Fruit fly (Drosophila melanogaster): ENCODE data around the gene mtSSB.

The mtSSB gene

dm6 chr3R:16214474-16215318, 9.6 kb upstream of the mtSSB start (continued):
- TF ChIP-seq Atf-2 (GFP tag; optimal IDR thresholded peaks at IDR 0.05) = no peak
- TF ChIP-seq zen2 (GFP tag; IDR thresholded peaks at IDR 0.05; ENCODE audit: partially characterized antibody) = no peak
- TF ChIP-seq CG31441 (GFP tag; IDR thresholded peaks at IDR 0.05) = peak; percentile 58; the same call in 1 of the 2 replicates
- TF ChIP-seq CG4854 (GFP tag; optimal IDR thresholded peaks at IDR 0.05) = no peak
- TF ChIP-seq Hand (GFP tag; optimal IDR thresholded peaks at IDR 0.05) = peak; percentile 12
- no peak for TF ChIP-seq CG15514 (GFP tag; optimal IDR thresholded peaks at IDR 0.05)
- TF ChIP-seq Asciz (GFP tag; optimal IDR thresholded peaks at IDR 0.05) = peak; percentile 18
- TF ChIP-seq CG6813 (GFP tag; optimal IDR thresholded peaks at IDR 0.05) = no peak
- TF ChIP-seq CG16813 (GFP tag; IDR thresholded peaks at IDR 0.05; ENCODE audit: partially characterized antibody) = no peak
- TF ChIP-seq ken (GFP tag; IDR thresholded peaks at IDR 0.05) = no peak
- peak; percentile 8 for TF ChIP-seq CG17359 (tag; optimal IDR thresholded peaks at IDR 0.05)
- no peak for TF ChIP-seq dm (GFP tag; optimal IDR thresholded peaks at IDR 0.05)
- no peak for TF ChIP-seq gro (GFP tag; optimal IDR thresholded peaks at IDR 0.05)
- TF ChIP-seq row (GFP tag; IDR thresholded peaks at IDR 0.05) = peak; percentile 16; the same call in 1 of the 3 replicates
- TF ChIP-seq sc (optimal IDR thresholded peaks at IDR 0.05) = no peak
- no peak for TF ChIP-seq sc (GFP tag; optimal IDR thresholded peaks at IDR 0.05)
- peak; percentile 40 for TF ChIP-seq CG13424 (tag; optimal IDR thresholded peaks at IDR 0.05)
- TF ChIP-seq repo (GFP tag; optimal IDR thresholded peaks at IDR 0.05) = no peak
- peak; percentile 62 for TF ChIP-seq CG2120 (GFP tag; optimal IDR thresholded peaks at IDR 0.05)
- peak; percentile 22 for TF ChIP-seq cwo (GFP tag; optimal IDR thresholded peaks at IDR 0.05)
- TF ChIP-seq chm (GFP tag; IDR thresholded peaks at IDR 0.05) = peak; percentile 7; the same call in 1 of the 2 replicates
- peak; percentile 46 for TF ChIP-seq CG15269 (tag; optimal IDR thresholded peaks at IDR 0.05)
- peak; percentile 6 for TF ChIP-seq CG2116 (GFP tag; optimal IDR thresholded peaks at IDR 0.05)
- no peak for TF ChIP-seq Elba2 (GFP tag; optimal IDR thresholded peaks at IDR 0.05)
- peak; percentile 60 for TF ChIP-seq sens (GFP tag)
- TF ChIP-seq disco-r (GFP tag; optimal IDR thresholded peaks at IDR 0.05) = no peak
- peak; percentile 10; the same call in 1 of the 2 replicates for TF ChIP-seq CG14014 (GFP tag; IDR thresholded peaks at IDR 0.05)
- no peak for TF ChIP-seq Hmr (GFP tag; optimal IDR thresholded peaks at IDR 0.05)
- TF ChIP-seq Antp (GFP tag; optimal IDR thresholded peaks at IDR 0.05) = no peak
- TF ChIP-seq Meics (GFP tag; optimal IDR thresholded peaks at IDR 0.05) = peak; percentile 62
- TF ChIP-seq tna (GFP tag; IDR thresholded peaks at IDR 0.05; ENCODE audit: partially characterized antibody) = no peak
- no peak for TF ChIP-seq dimm (GFP tag; IDR thresholded peaks at IDR 0.05)
- TF ChIP-seq dpn (GFP tag; optimal IDR thresholded peaks at IDR 0.05) = peak in 1 of 2 experiments; percentile 26
- no peak for TF ChIP-seq pita (GFP tag; optimal IDR thresholded peaks at IDR 0.05)
- TF ChIP-seq odd (GFP tag; optimal IDR thresholded peaks at IDR 0.05) = peak; percentile 32
- TF ChIP-seq lbe (GFP tag; optimal IDR thresholded peaks at IDR 0.05) = no peak
- no peak for TF ChIP-seq CG7357 (GFP tag; IDR thresholded peaks at IDR 0.05)
- no peak for TF ChIP-seq ash1 (GFP tag; optimal IDR thresholded peaks at IDR 0.05)
- TF ChIP-seq CG13775 (GFP tag; optimal IDR thresholded peaks at IDR 0.05) = peak; percentile 14
- no peak for TF ChIP-seq Opbp (GFP tag; IDR thresholded peaks at IDR 0.05; ENCODE audit: partially characterized antibody)
- TF ChIP-seq klu (GFP tag; IDR thresholded peaks at IDR 0.05) = no peak
- peak; percentile 64 for TF ChIP-seq CG18619 (GFP tag; optimal IDR thresholded peaks at IDR 0.05)
- TF ChIP-seq Dek (tag; optimal IDR thresholded peaks at IDR 0.05) = no peak
- no peak for TF ChIP-seq prd (optimal IDR thresholded peaks at IDR 0.05)
- no peak for TF ChIP-seq prd (GFP tag; IDR thresholded peaks at IDR 0.05)
- no peak for TF ChIP-seq crc (GFP tag; optimal IDR thresholded peaks at IDR 0.05)
- no peak for TF ChIP-seq chn (GFP tag; optimal IDR thresholded peaks at IDR 0.05)
- no peak for TF ChIP-seq Dll (GFP tag; IDR thresholded peaks at IDR 0.05; ENCODE audit: partially characterized antibody)
- TF ChIP-seq CG4282 (GFP tag; optimal IDR thresholded peaks at IDR 0.05) = no peak

All from whole organism, embryonic.